Fruit fly (Drosophila melanogaster) whole organism, wandering third instar larva: ENCODE results near the gene RhoGAP92B.

Experiments used
- Abd-B ChIP-seq: fragments of >200 bp; optimal IDR thresholded peaks from 2 replicates; lab custom pipeline; 2017; ENCODE audit warnings: missing biosample characterization, missing genetic modification characterization
- CG32264 ChIP-seq: fragments of 200-800 bp; sonication (Bioruptor generic); optimal IDR thresholded peaks from 2 replicates; lab custom pipeline; 2016; ENCODE audit warnings: missing biosample characterization, missing genetic modification characterization
- Dfd ChIP-seq: fragments of >200 bp; optimal IDR thresholded peaks from 2 replicates; lab custom pipeline; 2017; ENCODE audit warnings: missing biosample characterization, missing genetic modification characterization
- Dif ChIP-seq: fragments of 200-275, 200-300 bp; sonication (Bioruptor generic); optimal IDR thresholded peaks from 2 replicates; lab custom pipeline; 2018; ENCODE audit warnings: missing biosample characterization, missing genetic modification characterization; ENCODE audit not compliant: partially characterized antibody
- GATAd ChIP-seq: sonication (Bioruptor generic); optimal IDR thresholded peaks from 2 replicates; lab custom pipeline; 2016; ENCODE audit warnings: missing biosample characterization, missing genetic modification characterization
- HLH106 ChIP-seq: fragments of 200-800 bp; optimal IDR thresholded peaks from 3 replicates; lab custom pipeline; 2019; ENCODE audit warnings: missing biosample characterization, mild to moderate bottlenecking, missing genetic modification characterization, moderate library complexity
- Hnf4 ChIP-seq: fragments of 200-800 bp; sonication (Bioruptor generic); optimal IDR thresholded peaks from 2 replicates; lab custom pipeline; 2016; ENCODE audit warnings: missing biosample characterization, mild to moderate bottlenecking, missing genetic modification characterization
- Hr78 ChIP-seq: fragments of >200 bp; optimal IDR thresholded peaks from 2 replicates; lab custom pipeline; 2017; ENCODE audit warnings: missing biosample characterization, missing genetic modification characterization
- Hr83 ChIP-seq: fragments of 200-300 bp; sonication (Bioruptor generic); optimal IDR thresholded peaks from 2 replicates; lab custom pipeline; 2016; ENCODE audit warnings: missing biosample characterization, mild to moderate bottlenecking, missing genetic modification characterization, moderate library complexity; ENCODE audit not compliant: poor library complexity, severe bottlenecking
- Jra ChIP-seq: sonication (Bioruptor generic); optimal IDR thresholded peaks from 2 replicates; lab custom pipeline; 2016; ENCODE audit warnings: missing biosample characterization, missing genetic modification characterization
- Mio ChIP-seq: sonication (Bioruptor generic); optimal IDR thresholded peaks from 2 replicates; lab custom pipeline; 2016; ENCODE audit warnings: missing biosample characterization, missing genetic modification characterization
- Myc ChIP-seq: fragments of >200 bp; optimal IDR thresholded peaks from 2 replicates; lab custom pipeline; 2017
- N ChIP-seq: fragments of >200 bp; optimal IDR thresholded peaks from 2 replicates; lab custom pipeline; 2018; ENCODE audit warnings: missing biosample characterization, missing external identifiers, missing genetic modification characterization
- OdsH ChIP-seq: fragments of 200-800 bp; sonication (Bioruptor generic); optimal IDR thresholded peaks from 2 replicates; lab custom pipeline; 2016; ENCODE audit warnings: missing biosample characterization, mild to moderate bottlenecking, missing genetic modification characterization
- Rel ChIP-seq, 2 experiments: fragments of 200-800 bp; sonication (Bioruptor generic) in 1 of 2; optimal IDR thresholded peaks; 2 replicates in 1 of 2; 3 replicates in 1 of 2; lab custom pipeline; 2016 to 2019; ENCODE audit warnings: mild to moderate bottlenecking in 2 of 2, missing biosample characterization in 2 of 2, missing genetic modification characterization in 2 of 2, moderate library complexity in 1 of 2
- Sp1 ChIP-seq: fragments of 200-800 bp; sonication (Bioruptor generic); optimal IDR thresholded peaks from 3 replicates; lab custom pipeline; 2019; ENCODE audit warnings: missing biosample characterization, mild to moderate bottlenecking, missing genetic modification characterization, moderate library complexity
- Vsx2 ChIP-seq: fragments of 200-300, 225-300 bp; sonication (Bioruptor generic); optimal IDR thresholded peaks from 2 replicates; lab custom pipeline; 2018; ENCODE audit warnings: missing biosample characterization, missing genetic modification characterization; ENCODE audit not compliant: partially characterized antibody
- br ChIP-seq: fragments of 200-800 bp; sonication (Bioruptor generic); optimal IDR thresholded peaks from 2 replicates; lab custom pipeline; 2016; ENCODE audit warnings: missing biosample characterization, missing genetic modification characterization
- brk ChIP-seq: fragments of 200-800 bp; sonication (Bioruptor generic); optimal IDR thresholded peaks from 2 replicates; lab custom pipeline; 2016; ENCODE audit warnings: missing biosample characterization, mild to moderate bottlenecking, missing genetic modification characterization
- dl ChIP-seq, 2 experiments: fragments of 175-275, 200-275 bp in 1 of 2; fragments of 200-275 bp in 1 of 2; sonication (Bioruptor generic); optimal IDR thresholded peaks; lab custom pipeline; 2018; ENCODE audit warnings: mild to moderate bottlenecking in 2 of 2, missing biosample characterization in 2 of 2, missing genetic modification characterization in 2 of 2, moderate library complexity in 2 of 2; ENCODE audit not compliant: partially characterized antibody in 2 of 2, insufficient read depth in 1 of 2
- dmrt93B ChIP-seq: fragments of 200-800 bp; sonication (Bioruptor generic); optimal IDR thresholded peaks from 2 replicates; lab custom pipeline; 2018; ENCODE audit warnings: missing biosample characterization, mild to moderate bottlenecking, missing genetic modification characterization
- dsf ChIP-seq: sonication (Bioruptor generic); optimal IDR thresholded peaks from 2 replicates; lab custom pipeline; 2016; ENCODE audit warnings: missing biosample characterization, missing genetic modification characterization, borderline replicate concordance
- ey ChIP-seq: fragments of 200-800 bp; sonication (Bioruptor generic); optimal IDR thresholded peaks from 2 replicates; lab custom pipeline; 2016; ENCODE audit warnings: missing biosample characterization, missing genetic modification characterization
- foxo ChIP-seq, 2 experiments: fragments of 200-800 bp; sonication (Bioruptor generic); optimal IDR thresholded peaks; 2 replicates in 1 of 2; 3 replicates in 1 of 2; lab custom pipeline; 2016 to 2017; ENCODE audit warnings: missing biosample characterization in 2 of 2, missing genetic modification characterization in 2 of 2
- fru ChIP-seq: fragments of 200-800 bp; sonication (Bioruptor generic); optimal IDR thresholded peaks from 3 replicates; lab custom pipeline; 2016; ENCODE audit warnings: missing biosample characterization, mild to moderate bottlenecking, missing genetic modification characterization
- h ChIP-seq: fragments of 200-800 bp; sonication (Bioruptor generic); optimal IDR thresholded peaks from 3 replicates; lab custom pipeline; 2016; ENCODE audit warnings: missing biosample characterization, mild to moderate bottlenecking, missing genetic modification characterization
- jim ChIP-seq: fragments of 175-275, 200-325 bp; sonication (Bioruptor generic); optimal IDR thresholded peaks from 2 replicates; lab custom pipeline; 2016; ENCODE audit warnings: missing biosample characterization, mild to moderate bottlenecking, missing genetic modification characterization
- lola ChIP-seq: fragments of >200 bp; optimal IDR thresholded peaks from 2 replicates; lab custom pipeline; 2017; ENCODE audit warnings: missing biosample characterization, missing genetic modification characterization
- psq ChIP-seq: fragments of 200-800 bp; sonication (Bioruptor generic); optimal IDR thresholded peaks from 3 replicates; lab custom pipeline; 2017; ENCODE audit warnings: missing biosample characterization, mild to moderate bottlenecking, missing genetic modification characterization, moderate library complexity
- rgr ChIP-seq: fragments of 200-800 bp; sonication (Bioruptor generic); optimal IDR thresholded peaks from 3 replicates; lab custom pipeline; 2016; ENCODE audit warnings: missing biosample characterization, mild to moderate bottlenecking, missing genetic modification characterization
- sage ChIP-seq: fragments of 200-800 bp; sonication (Bioruptor generic); optimal IDR thresholded peaks from 2 replicates; lab custom pipeline; 2016; ENCODE audit warnings: missing biosample characterization, mild to moderate bottlenecking, missing genetic modification characterization
- sv ChIP-seq: fragments of 200-800 bp; sonication (Bioruptor generic); optimal IDR thresholded peaks from 3 replicates; lab custom pipeline; 2016; ENCODE audit warnings: missing biosample characterization, missing genetic modification characterization
- tai ChIP-seq: sonication (Bioruptor generic); optimal IDR thresholded peaks from 2 replicates; lab custom pipeline; 2016; ENCODE audit warnings: missing biosample characterization, missing genetic modification characterization
- usp ChIP-seq: fragments of >200 bp; optimal IDR thresholded peaks from 2 replicates; lab custom pipeline; 2017; ENCODE audit warnings: missing biosample characterization, missing genetic modification characterization
- woc ChIP-seq: sonication (Bioruptor generic); optimal IDR thresholded peaks from 2 replicates; lab custom pipeline; 2016; ENCODE audit warnings: missing biosample characterization, mild to moderate bottlenecking, missing genetic modification characterization

Gene RhoGAP92B

DNA sequence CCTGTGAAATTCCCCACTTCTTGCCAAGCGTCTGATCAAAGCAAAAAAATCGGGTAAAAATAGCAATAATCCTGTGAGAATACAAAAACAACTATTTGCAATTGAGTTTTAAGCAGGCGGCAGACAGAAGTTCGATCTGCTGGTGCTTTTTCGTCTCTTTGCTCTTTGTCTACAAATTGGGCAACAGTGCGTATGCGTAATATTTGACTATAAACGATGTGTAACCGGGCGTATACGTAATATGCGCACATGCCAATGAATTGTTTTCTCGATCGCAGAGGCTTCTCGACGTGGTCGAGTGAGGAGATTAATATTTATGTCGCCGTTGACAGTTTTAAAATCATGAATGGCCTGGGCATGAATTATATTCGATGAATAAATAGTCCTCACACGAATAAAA is 9.7 kb upstream of the RhoGAP92B start:
- TF ChIP-seq woc (GFP tag; lab: Kevin White, UChicago), result no peak

DNA sequence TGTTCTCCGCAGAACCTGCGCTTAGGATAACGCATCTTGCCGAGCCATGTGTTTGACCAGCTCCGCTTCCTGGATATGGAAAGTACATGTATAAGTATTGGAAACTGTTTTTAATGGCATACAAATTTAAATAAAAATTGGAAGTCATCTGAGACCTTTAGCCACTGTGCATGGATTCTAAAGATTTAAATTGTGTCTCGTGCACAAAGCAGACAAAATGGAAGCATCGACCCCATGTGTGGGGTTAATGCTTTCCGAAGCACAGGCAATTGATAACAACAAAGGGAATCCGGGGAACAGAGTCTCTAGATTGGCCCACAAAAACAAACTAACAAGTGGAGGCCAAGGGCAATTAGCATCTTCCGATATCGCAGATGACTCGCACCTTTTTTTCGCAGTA is 3.2 kb upstream of the RhoGAP92B start:
- TF ChIP-seq Rel (GFP tag; optimal IDR thresholded peaks at IDR 0.05; lab: Kevin White, UChicago) (no peak), Rel (tag; optimal IDR thresholded peaks at IDR 0.05; lab: Kevin White, UChicago) (peak; percentile 62), Sp1 (GFP tag; lab: Kevin White, UChicago) (no peak)

dm6 chr3R:19902328-19902727 is 2.6 kb upstream of the RhoGAP92B start:
- no peak for TF ChIP-seq HLH106 (tag; lab: Kevin White, UChicago)
- TF ChIP-seq Dfd (GFP tag; lab: Kevin White, UChicago), result no peak
- no peak for TF ChIP-seq Vsx2 (GFP tag; lab: Kevin White, UChicago)
- TF ChIP-seq psq (GFP tag; lab: Kevin White, UChicago), result no peak
- no peak for TF ChIP-seq brk (GFP tag; lab: Kevin White, UChicago)
- no peak for TF ChIP-seq Hr78 (GFP tag; lab: Kevin White, UChicago)
- no peak for TF ChIP-seq jim (GFP tag; lab: Kevin White, UChicago)
- no peak for TF ChIP-seq lola (GFP tag; lab: Kevin White, UChicago)
- TF ChIP-seq h (GFP tag; lab: Kevin White, UChicago), result no peak
- TF ChIP-seq Sp1 (GFP tag; lab: Kevin White, UChicago), result no peak
- TF ChIP-seq dsf (GFP tag; lab: Kevin White, UChicago), result no peak
- TF ChIP-seq Jra (GFP tag; lab: Kevin White, UChicago), result no peak
- TF ChIP-seq Abd-B (GFP tag; lab: Kevin White, UChicago), result no peak
- TF ChIP-seq sv (GFP tag; lab: Kevin White, UChicago), result no peak

DNA sequence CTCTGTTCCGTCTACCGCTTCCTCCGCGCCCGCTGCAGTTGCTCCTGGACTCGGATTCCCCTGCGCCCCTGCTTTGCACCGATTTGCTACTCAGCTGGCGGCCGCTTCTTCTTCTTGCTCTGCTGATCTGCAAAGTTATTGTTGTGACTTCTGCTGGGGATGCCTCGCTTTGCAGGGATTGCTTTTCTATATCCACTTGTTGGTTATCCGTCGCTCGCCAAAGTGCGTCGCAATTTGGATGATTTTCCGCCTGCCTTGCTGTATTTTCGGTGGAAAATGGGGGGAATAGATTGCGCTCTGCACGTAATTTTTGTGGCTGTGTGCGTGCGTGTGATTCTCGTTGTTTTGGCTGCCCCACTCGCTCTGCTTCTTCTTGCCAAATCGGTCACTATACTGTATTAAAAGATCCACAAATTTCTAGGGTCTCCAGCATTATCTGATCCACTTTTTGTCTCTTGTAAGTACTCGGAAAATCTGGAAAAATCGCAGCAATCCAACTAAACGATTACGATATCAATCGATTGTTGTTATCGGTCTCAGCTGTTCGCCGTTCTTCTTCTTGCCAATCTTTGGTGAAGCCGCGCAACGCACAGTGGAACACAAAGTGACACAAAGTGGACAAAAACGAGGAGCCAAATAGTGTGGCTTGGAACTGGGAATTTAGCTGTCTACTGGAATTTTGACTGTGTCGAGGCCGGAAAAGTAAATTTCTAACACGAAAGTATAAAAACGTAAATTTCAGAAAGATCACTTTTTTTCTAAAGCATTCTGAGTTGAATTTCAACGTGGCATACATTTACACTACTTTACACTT is 1.8 kb upstream of the RhoGAP92B start, which contains the start of gene ClpX:
ClpX (minus strand) TSS at position 764 of the 814 bp plus-strand sequence.
- TF ChIP-seq CG32264 (no peak), Abd-B (GFP tag; lab: Kevin White, UChicago) (no peak), sv (GFP tag; lab: Kevin White, UChicago) (no peak), foxo (GFP tag; optimal IDR thresholded peaks at IDR 0.05; lab: Kevin White, UChicago) (no peak), GATAd (GFP tag; lab: Kevin White, UChicago) (no peak), Myc (lab: Kevin White, UChicago) (peak; percentile 77), woc (GFP tag; lab: Kevin White, UChicago) (peak; percentile 77), Mio (no peak), ey (GFP tag; lab: Kevin White, UChicago) (no peak), sage (no peak), N (GFP tag; lab: Kevin White, UChicago) (no peak), Dfd (GFP tag; lab: Kevin White, UChicago) (no peak), HLH106 (tag; lab: Kevin White, UChicago) (no peak), Dif (GFP tag; lab: Kevin White, UChicago) (no peak), Rel (GFP tag; optimal IDR thresholded peaks at IDR 0.05; lab: Kevin White, UChicago) (no peak), Rel (tag; optimal IDR thresholded peaks at IDR 0.05; lab: Kevin White, UChicago) (peak; percentile 63), Hr83 (GFP tag; lab: Kevin White, UChicago) (no peak), br (GFP tag; lab: Kevin White, UChicago) (no peak), psq (GFP tag; lab: Kevin White, UChicago) (no peak), rgr (GFP tag; lab: Kevin White, UChicago) (no peak), Hnf4 (GFP tag; lab: Kevin White, UChicago) (no peak)
- TF ChIP-seq, all 38 proteins: peak for 3

DNA sequence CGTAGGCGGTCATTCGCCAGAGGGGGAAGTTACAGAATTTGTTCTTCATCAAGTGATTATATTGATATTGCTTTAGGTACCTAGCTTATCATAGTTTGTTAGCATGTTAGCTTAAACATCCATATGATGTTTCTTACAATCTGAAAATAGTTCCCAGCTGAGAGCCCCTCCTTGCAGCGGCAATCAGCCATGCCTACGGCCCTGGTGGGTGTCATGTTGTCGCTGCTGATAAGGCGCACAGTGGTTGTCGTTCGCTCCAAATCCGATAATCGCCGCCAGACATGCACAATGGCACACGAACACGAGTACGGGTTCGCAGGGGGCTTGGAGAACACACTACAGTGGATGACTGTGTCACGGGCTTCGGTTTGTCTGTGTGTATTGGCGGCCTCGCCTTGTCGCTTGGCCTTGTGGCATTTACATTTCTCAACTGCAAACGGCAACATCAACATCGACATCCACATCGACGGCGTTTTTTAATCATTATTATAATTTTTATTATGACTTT is 1.0 kb downstream of the RhoGAP92B start:
- TF ChIP-seq dl (GFP tag; optimal IDR thresholded peaks at IDR 0.05; lab: Kevin White, UChicago; ENCODE audit: insufficient read depth in 1 of 2, partially characterized antibody in 2 of 2), result no peak
- peak; percentile 89 for TF ChIP-seq HLH106 (tag; lab: Kevin White, UChicago)
- peak; percentile 92 for TF ChIP-seq Hnf4 (GFP tag; lab: Kevin White, UChicago)
- peak; percentile 56 for TF ChIP-seq dsf (GFP tag; lab: Kevin White, UChicago)
- TF ChIP-seq Jra (GFP tag; lab: Kevin White, UChicago), result peak; percentile 92
- TF ChIP-seq h (GFP tag; lab: Kevin White, UChicago), result peak; percentile 95
- peak; percentile 6 to 94 for TF ChIP-seq foxo (GFP tag; optimal IDR thresholded peaks at IDR 0.05; lab: Kevin White, UChicago)
- no peak for TF ChIP-seq Abd-B (GFP tag; lab: Kevin White, UChicago)
- peak; percentile 68 for TF ChIP-seq sv (GFP tag; lab: Kevin White, UChicago)
- TF ChIP-seq Dif (GFP tag; lab: Kevin White, UChicago), result peak; percentile 42
- no peak for TF ChIP-seq usp (GFP tag; lab: Kevin White, UChicago)
- peak; percentile 55 for TF ChIP-seq sage
- no peak for TF ChIP-seq lola (GFP tag; lab: Kevin White, UChicago)
- peak; percentile 78 for TF ChIP-seq Mio
- TF ChIP-seq tai (GFP tag; lab: Kevin White, UChicago), result peak; percentile 89
- TF ChIP-seq N (GFP tag; lab: Kevin White, UChicago), result no peak
- TF ChIP-seq fru (GFP tag; lab: Kevin White, UChicago), result peak; percentile 95
- TF ChIP-seq GATAd (GFP tag; lab: Kevin White, UChicago), result peak; percentile 45
- TF ChIP-seq Sp1 (GFP tag; lab: Kevin White, UChicago), result peak; percentile 86
- TF ChIP-seq OdsH (GFP tag; lab: Kevin White, UChicago), result peak; percentile 95
- TF ChIP-seq rgr (GFP tag; lab: Kevin White, UChicago), result peak; percentile 96
- peak; percentile 83 for TF ChIP-seq dmrt93B (GFP tag; lab: Kevin White, UChicago)
- peak; percentile 10 for TF ChIP-seq jim (GFP tag; lab: Kevin White, UChicago)
- no peak for TF ChIP-seq Vsx2 (GFP tag; lab: Kevin White, UChicago)
